Worm (Caenorhabditis elegans) whole organism, late embryonic: ENCODE data around the gene bgal-2.
A peak's percentile ranks its signal among the peaks of the same experiment; 100 is the strongest.

Experiments used
- C08G9.2 ChIP-seq: sonication (generic microtip); optimal IDR thresholded peaks from 2 replicates; lab custom pipeline; 2016; ENCODE audit warnings: mild to moderate bottlenecking, missing genetic modification characterization, moderate library complexity, missing compliant biosample characterization
- F13H6.1 ChIP-seq: sonication (generic microtip); optimal IDR thresholded peaks from 2 replicates; lab custom pipeline; 2016; ENCODE audit warnings: missing genetic modification characterization, missing compliant biosample characterization
- K09A11.1 ChIP-seq: sonication (generic microtip); optimal IDR thresholded peaks from 2 replicates; lab custom pipeline; 2017; ENCODE audit warnings: antibody characterized with exemption, mild to moderate bottlenecking, missing genetic modification characterization, missing compliant biosample characterization; ENCODE audit not compliant: insufficient read depth
- Y22D7AL.16 ChIP-seq: sonication (generic microtip); optimal IDR thresholded peaks from 2 replicates; lab custom pipeline; 2016; ENCODE audit warnings: missing genetic modification characterization, missing compliant biosample characterization
- ceh-18 ChIP-seq: sonication (generic microtip); optimal IDR thresholded peaks from 2 replicates; lab custom pipeline; 2016; ENCODE audit warnings: missing genetic modification characterization, missing compliant biosample characterization
- ceh-2 ChIP-seq: sonication (generic microtip); optimal IDR thresholded peaks from 2 replicates; lab custom pipeline; 2016; ENCODE audit warnings: missing genotype, missing genetic modification characterization, missing compliant biosample characterization
- ceh-22 ChIP-seq: sonication (generic microtip); optimal IDR thresholded peaks from 2 replicates; lab custom pipeline; 2017; ENCODE audit warnings: missing biosample characterization, missing genetic modification characterization
- ceh-30 ChIP-seq: fragments of 150-350 bp; optimal IDR thresholded peaks from 2 replicates; lab custom pipeline; 2014; ENCODE audit warnings: missing biosample characterization, missing genetic modification characterization
- ceh-31 ChIP-seq: sonication (generic microtip); optimal IDR thresholded peaks from 2 replicates; lab custom pipeline; 2016; ENCODE audit warnings: missing genetic modification characterization, missing compliant biosample characterization
- ceh-34 ChIP-seq: sonication (generic microtip); optimal IDR thresholded peaks from 2 replicates; lab custom pipeline; 2016; ENCODE audit warnings: mild to moderate bottlenecking, missing genetic modification characterization, missing compliant biosample characterization
- ceh-45 ChIP-seq: fragments of 200-800 bp; sonication (Bioruptor generic); IDR thresholded peaks from 2 replicates; pipeline ENCODE4 v1.3.6; 2022; ENCODE audit warnings: missing genetic modification reagents, missing genetic modification characterization, missing compliant biosample characterization
- ceh-9 ChIP-seq: sonication (generic microtip); optimal IDR thresholded peaks from 2 replicates; lab custom pipeline; 2016; ENCODE audit warnings: mild to moderate bottlenecking, missing genetic modification characterization, inconsistent platforms, missing compliant biosample characterization
- dve-1 ChIP-seq: sonication (generic microtip); optimal IDR thresholded peaks from 2 replicates; lab custom pipeline; 2017; ENCODE audit warnings: antibody characterized with exemption, mild to moderate bottlenecking, missing genetic modification characterization, missing compliant biosample characterization
- elt-2 ChIP-seq: sonication (generic microtip); optimal IDR thresholded peaks from 2 replicates; lab custom pipeline; 2016; ENCODE audit warnings: missing genetic modification reagents, missing genetic modification characterization, missing compliant biosample characterization
- elt-4 ChIP-seq: sonication (generic microtip); optimal IDR thresholded peaks from 2 replicates; lab custom pipeline; 2016; ENCODE audit warnings: missing genetic modification characterization, missing compliant biosample characterization
- fkh-10 ChIP-seq: fragments of 150-350 bp; optimal IDR thresholded peaks from 2 replicates; lab custom pipeline; 2014; ENCODE audit warnings: missing biosample characterization, missing genetic modification reagents, missing genetic modification characterization
- gmeb-2 ChIP-seq: sonication (generic microtip); optimal IDR thresholded peaks from 2 replicates; lab custom pipeline; 2016; ENCODE audit warnings: missing genetic modification characterization, inconsistent platforms, missing compliant biosample characterization
- hlh-30 ChIP-seq: sonication (generic microtip); optimal IDR thresholded peaks from 2 replicates; lab custom pipeline; 2017; ENCODE audit warnings: antibody characterized with exemption, missing genetic modification characterization, missing compliant biosample characterization; ENCODE audit not compliant: insufficient read depth
- madf-2 ChIP-seq: sonication (generic microtip); optimal IDR thresholded peaks from 2 replicates; lab custom pipeline; 2017; ENCODE audit warnings: missing genetic modification characterization, missing compliant biosample characterization
- nhr-11 ChIP-seq: fragments of 150-350 bp; optimal IDR thresholded peaks from 2 replicates; lab custom pipeline; 2014; ENCODE audit warnings: missing biosample characterization, missing genetic modification characterization
- npax-4 ChIP-seq: sonication (generic microtip); optimal IDR thresholded peaks from 2 replicates; lab custom pipeline; 2016; ENCODE audit warnings: missing genetic modification characterization, missing compliant biosample characterization
- pag-3 ChIP-seq: sonication (generic microtip); optimal IDR thresholded peaks from 2 replicates; lab custom pipeline; 2016; ENCODE audit warnings: missing compliant biosample characterization, missing genetic modification characterization, borderline replicate concordance
- pat-9 ChIP-seq: fragments of 200-800 bp; sonication (Bioruptor generic); optimal IDR thresholded peaks from 2 replicates; lab custom pipeline; 2018; ENCODE audit warnings: mild to moderate bottlenecking, missing genetic modification characterization, moderate library complexity, missing compliant biosample characterization
- pax-1 ChIP-seq: fragments of 150-350 bp; optimal IDR thresholded peaks from 2 replicates; lab custom pipeline; 2014; ENCODE audit warnings: missing biosample characterization, missing genetic modification characterization
- pqm-1 ChIP-seq: sonication (generic microtip); optimal IDR thresholded peaks from 2 replicates; lab custom pipeline; 2016; ENCODE audit warnings: missing genetic modification characterization, missing compliant biosample characterization
- ref-2 ChIP-seq: sonication (generic microtip); optimal IDR thresholded peaks from 2 replicates; lab custom pipeline; 2016; ENCODE audit warnings: missing genetic modification characterization, missing compliant biosample characterization
- rnt-1 ChIP-seq: sonication (generic microtip); optimal IDR thresholded peaks from 2 replicates; lab custom pipeline; 2016; ENCODE audit warnings: missing genetic modification characterization, missing compliant biosample characterization
- sdc-2 ChIP-seq: sonication (generic microtip); optimal IDR thresholded peaks from 2 replicates; lab custom pipeline; 2016; ENCODE audit warnings: missing genotype, missing genetic modification characterization, missing compliant biosample characterization
- sox-2 ChIP-seq: fragments of 200-800 bp; sonication (Bioruptor generic); IDR thresholded peaks from 2 replicates; pipeline ENCODE4 v1.3.6; 2022; ENCODE audit warnings: missing genetic modification reagents, missing genetic modification characterization, missing compliant biosample characterization
- sox-4 ChIP-seq: sonication (generic microtip); optimal IDR thresholded peaks from 2 replicates; lab custom pipeline; 2017; ENCODE audit warnings: mild to moderate bottlenecking, missing genetic modification characterization, inconsistent platforms, missing compliant biosample characterization
- tbx-2 ChIP-seq: sonication (generic microtip); optimal IDR thresholded peaks from 2 replicates; lab custom pipeline; 2016; ENCODE audit warnings: missing genetic modification characterization, missing compliant biosample characterization
- unc-3 ChIP-seq, 2 experiments: fragments of 200-800 bp in 1 of 2; sonication (Bioruptor generic) in 1 of 2; sonication (generic microtip) in 1 of 2; conservative IDR thresholded peaks in 1 of 2; optimal IDR thresholded peaks in 1 of 2; 2 replicates each; pipeline versions ENCODE4 v1.3.6 to Lab custom; 2016 to 2022; ENCODE audit warnings: missing compliant biosample characterization in 2 of 2, missing genetic modification characterization in 2 of 2, missing genetic modification reagents in 1 of 2
- unc-55 ChIP-seq: sonication (generic microtip); optimal IDR thresholded peaks from 2 replicates; lab custom pipeline; 2017; ENCODE audit warnings: missing biosample characterization, missing genetic modification reagents, missing genetic modification characterization
- unc-86 ChIP-seq: sonication (generic microtip); optimal IDR thresholded peaks from 2 replicates; lab custom pipeline; 2016; ENCODE audit warnings: missing genetic modification characterization, missing compliant biosample characterization
- zip-5 ChIP-seq: sonication (generic microtip); optimal IDR thresholded peaks from 2 replicates; lab custom pipeline; 2016; ENCODE audit warnings: missing genetic modification characterization, missing compliant biosample characterization
- ztf-16 ChIP-seq: sonication (generic microtip); optimal IDR thresholded peaks from 2 replicates; lab custom pipeline; 2017; ENCODE audit warnings: missing genetic modification characterization, missing compliant biosample characterization

bgal-2 gene

ce11 chrX:6742011-6742683, 42.1 kb upstream of the bgal-2 start, which contains the start of gene mdl-1 (continued):
- TF ChIP-seq nhr-11 (tag; lab: Kevin White, UChicago) (no peak), zip-5 (tag; lab: Kevin White, UChicago) (no peak), pag-3 (tag; lab: Kevin White, UChicago) (no peak), ceh-31 (tag; lab: Kevin White, UChicago) (peak; percentile 79), pax-1 (tag; lab: Kevin White, UChicago) (peak; percentile 3), C08G9.2 (tag; lab: Kevin White, UChicago) (peak; percentile 33), ceh-30 (tag; lab: Kevin White, UChicago) (no peak), fkh-10 (no peak), K09A11.1 (peak; percentile 45), sox-2 (no peak), sdc-2 (tag; lab: Kevin White, UChicago) (peak; percentile 63), ztf-16 (tag; lab: Kevin White, UChicago) (peak; percentile 2), rnt-1 (tag; lab: Kevin White, UChicago) (peak; percentile 97), F13H6.1 (peak; percentile 54), dve-1 (peak; percentile 86), unc-3 (GFP tag; conservative IDR thresholded peaks at IDR 0.05; lab: Robert Waterston, UW) (no peak), unc-3 (tag; optimal IDR thresholded peaks at IDR 0.05; lab: Kevin White, UChicago) (peak; percentile 39), sox-4 (no peak), pqm-1 (no peak), unc-55 (GFP tag; lab: Kevin White, UChicago) (peak; percentile 81), ceh-45 (GFP tag; lab: Robert Waterston, UW) (no peak; the same call in 1 of the 2 replicates), madf-2 (tag; lab: Kevin White, UChicago) (no peak), Y22D7AL.16 (tag; lab: Kevin White, UChicago) (no peak), gmeb-2 (tag; lab: Kevin White, UChicago) (no peak), hlh-30 (peak; percentile 89), ceh-34 (tag; lab: Kevin White, UChicago) (peak; percentile 96), elt-4 (tag; lab: Kevin White, UChicago) (no peak), npax-4 (tag; lab: Kevin White, UChicago) (no peak), ceh-18 (tag; lab: Kevin White, UChicago) (peak; percentile 88), ref-2 (tag; lab: Kevin White, UChicago) (peak; percentile 82)

ce11 chrX:6742891-6743290, 41.3 kb upstream of the bgal-2 start:
- TF ChIP-seq ceh-22 (no peak), ceh-18 (tag; lab: Kevin White, UChicago) (peak; percentile 23), unc-55 (GFP tag; lab: Kevin White, UChicago) (no peak), ceh-2 (tag; lab: Kevin White, UChicago) (no peak), tbx-2 (no peak), sdc-2 (tag; lab: Kevin White, UChicago) (no peak), hlh-30 (peak; percentile 78), ceh-31 (tag; lab: Kevin White, UChicago) (peak; percentile 7)

- TF ChIP-seq ceh-31 (tag; lab: Kevin White, UChicago), result no peak
- TF ChIP-seq ceh-34 (tag; lab: Kevin White, UChicago), result no peak
- no peak for TF ChIP-seq unc-86 (tag; lab: Kevin White, UChicago)
- TF ChIP-seq pat-9, result no peak
- no peak for TF ChIP-seq madf-2 (tag; lab: Kevin White, UChicago)
- TF ChIP-seq ceh-9, result no peak
- no peak for TF ChIP-seq elt-2
- TF ChIP-seq, all 69 proteins: peak for 0
Observed at ce11 chrX:6743344-6743743, 40.9 kb upstream of the bgal-2 start.
